Worm (Caenorhabditis elegans) whole organism, midembryonic: ENCODE results near the gene cdkl-1.

Experiments
- T22C8.4 ChIP-seq: fragments of 200-800 bp; sonication (Bioruptor generic); IDR thresholded peaks from 2 replicates; pipeline ENCODE4 v1.3.6; 2022; ENCODE audit warnings: missing genetic modification characterization, missing compliant biosample characterization
- cog-1 ChIP-seq: sonication (generic microtip); optimal IDR thresholded peaks from 2 replicates; lab custom pipeline; 2016; ENCODE audit warnings: missing genetic modification characterization, missing compliant biosample characterization
- flt-1 ChIP-seq: fragments of 200-800 bp; sonication (Bioruptor generic); IDR thresholded peaks from 2 replicates; pipeline ENCODE4 v1.3.6; 2022; ENCODE audit warnings: missing genetic modification characterization, missing compliant biosample characterization
- klf-2 ChIP-seq: fragments of 200-800 bp; sonication (Bioruptor generic); conservative IDR thresholded peaks from 2 replicates; pipeline ENCODE4 v1.3.6; 2022; ENCODE audit warnings: missing genetic modification reagents, missing genetic modification characterization, missing compliant biosample characterization
- med-1 ChIP-seq: sonication (generic microtip); optimal IDR thresholded peaks from 2 replicates; lab custom pipeline; 2017; ENCODE audit warnings: missing genetic modification characterization, mild to moderate bottlenecking, missing compliant biosample characterization, antibody characterized with exemption, missing genetic modification reagents; ENCODE audit not compliant: insufficient read depth
- ref-1 ChIP-seq: fragments of 200-800 bp; sonication (Bioruptor generic); conservative IDR thresholded peaks from 2 replicates; pipeline ENCODE4 v1.3.6; 2022; ENCODE audit warnings: missing genetic modification reagents, missing genetic modification characterization, missing compliant biosample characterization
- tab-1 ChIP-seq: fragments of 200-800 bp; sonication (Bioruptor generic); IDR thresholded peaks from 2 replicates; pipeline ENCODE4 v1.3.6; 2022; ENCODE audit warnings: missing genetic modification characterization, missing compliant biosample characterization
- ztf-23 ChIP-seq: fragments of 200-800 bp; sonication (Bioruptor generic); IDR thresholded peaks from 2 replicates; pipeline ENCODE4 v1.3.6; 2022; ENCODE audit warnings: missing genetic modification reagents, missing genetic modification characterization, missing compliant biosample characterization
- ztf-29 ChIP-seq: fragments of 200-800 bp; sonication (Bioruptor generic); IDR thresholded peaks from 2 replicates; pipeline ENCODE4 v1.3.6; 2022; ENCODE audit warnings: missing genetic modification reagents, missing genetic modification characterization, missing compliant biosample characterization

cdkl-1 gene

ce11 chrV:11124922-11125321 is 26.2 kb downstream of the cdkl-1 start, which contains the start of gene C06H2.2:
C06H2.2 (plus strand) TSS chrV:11125222.
- TF ChIP-seq T22C8.4 (GFP tag; lab: Robert Waterston, UW), result no peak
- TF ChIP-seq ztf-23 (GFP tag; lab: Robert Waterston, UW), result no peak
- no peak for TF ChIP-seq tab-1 (GFP tag; lab: Robert Waterston, UW)
- TF ChIP-seq klf-2, result no peak
- TF ChIP-seq cog-1, result no peak
- no peak for TF ChIP-seq ztf-29 (GFP tag; lab: Robert Waterston, UW)
- no peak for TF ChIP-seq flt-1
- no peak for TF ChIP-seq med-1 (GFP tag; lab: Kevin White, UChicago)
- no peak for TF ChIP-seq ref-1 (GFP tag; lab: Robert Waterston, UW)

- TF ChIP-seq med-1 (GFP tag; lab: Kevin White, UChicago) (no peak), cog-1 (no peak), ztf-23 (GFP tag; lab: Robert Waterston, UW) (no peak), klf-2 (no peak)
These were observed 28.5 kb downstream of the cdkl-1 start, which contains the start of gene jmjd-5 for ce11 chrV:11127197-11127596. jmjd-5 (plus strand) TSS chrV:11127497.

ce11 chrV:11131801-11132200 is 33.1 kb downstream of the cdkl-1 start:
- no peak for TF ChIP-seq cog-1
- no peak for TF ChIP-seq tab-1 (GFP tag; lab: Robert Waterston, UW)
- no peak for TF ChIP-seq ref-1 (GFP tag; lab: Robert Waterston, UW)
- TF ChIP-seq ztf-23 (GFP tag; lab: Robert Waterston, UW), result no peak
- TF ChIP-seq klf-2, result no peak
- no peak for TF ChIP-seq T22C8.4 (GFP tag; lab: Robert Waterston, UW)
- no peak for TF ChIP-seq med-1 (GFP tag; lab: Kevin White, UChicago)
- no peak for TF ChIP-seq flt-1
- TF ChIP-seq ztf-29 (GFP tag; lab: Robert Waterston, UW), result no peak

- TF ChIP-seq med-1 (GFP tag; lab: Kevin White, UChicago) (no peak), ztf-29 (GFP tag; lab: Robert Waterston, UW) (no peak), T22C8.4 (GFP tag; lab: Robert Waterston, UW) (no peak), klf-2 (no peak), tab-1 (GFP tag; lab: Robert Waterston, UW) (no peak), flt-1 (no peak), ref-1 (GFP tag; lab: Robert Waterston, UW) (no peak), cog-1 (no peak), ztf-23 (GFP tag; lab: Robert Waterston, UW) (no peak)
These were observed 34.8 kb downstream of the cdkl-1 start for ce11 chrV:11133516-11133915.

- TF ChIP-seq tab-1 (GFP tag; lab: Robert Waterston, UW) (no peak), med-1 (GFP tag; lab: Kevin White, UChicago) (no peak)
These were observed 35.6 kb downstream of the cdkl-1 start, which contains the start of gene glb-3 for ce11 chrV:11134296-11134695. glb-3 (plus strand) TSS chrV:11134596.

- TF ChIP-seq med-1 (GFP tag; lab: Kevin White, UChicago), result no peak
These were observed 41.6 kb downstream of the cdkl-1 start for ce11 chrV:11140326-11140725.

ce11 chrV:11141179-11141578 is 42.5 kb downstream of the cdkl-1 start, which contains the start of gene folt-1:
folt-1 (plus strand) TSS chrV:11141479.
- TF ChIP-seq T22C8.4 (GFP tag; lab: Robert Waterston, UW) (no peak), tab-1 (GFP tag; lab: Robert Waterston, UW) (no peak), cog-1 (no peak), med-1 (GFP tag; lab: Kevin White, UChicago) (no peak), flt-1 (no peak)

- TF ChIP-seq cog-1 (no peak), klf-2 (no peak), T22C8.4 (GFP tag; lab: Robert Waterston, UW) (no peak), med-1 (GFP tag; lab: Kevin White, UChicago) (no peak), ztf-23 (GFP tag; lab: Robert Waterston, UW) (no peak), tab-1 (GFP tag; lab: Robert Waterston, UW) (no peak), flt-1 (no peak), ztf-29 (GFP tag; lab: Robert Waterston, UW) (no peak), ref-1 (GFP tag; lab: Robert Waterston, UW) (no peak)
These were observed 46.0 kb downstream of the cdkl-1 start, which contains the start of gene C06H2.7 for ce11 chrV:11144694-11145093. C06H2.7 (minus strand) TSS chrV:11144794.

- TF ChIP-seq ztf-23 (GFP tag; lab: Robert Waterston, UW), result no peak
- no peak for TF ChIP-seq cog-1
These were observed 48.5 kb downstream of the cdkl-1 start, which contains the start of the genes T19C4.24 and nlp-33 for ce11 chrV:11146958-11147779. T19C4.24 (minus strand) TSS chrV:11147008. nlp-33 (plus strand) TSS chrV:11147346.

ce11 chrV:11147780-11148144 is 49.1 kb downstream of the cdkl-1 start:
- TF ChIP-seq cog-1 (no peak), ztf-29 (GFP tag; lab: Robert Waterston, UW) (no peak), tab-1 (GFP tag; lab: Robert Waterston, UW) (no peak), klf-2 (no peak), med-1 (GFP tag; lab: Kevin White, UChicago) (no peak), ref-1 (GFP tag; lab: Robert Waterston, UW) (no peak), ztf-23 (GFP tag; lab: Robert Waterston, UW) (no peak), flt-1 (no peak), T22C8.4 (GFP tag; lab: Robert Waterston, UW) (no peak)
